Fruit fly (Drosophila melanogaster) whole organism, adult: ENCODE measurements around the gene CG34331.
A peak's percentile ranks its signal among the peaks of the same experiment; 100 is the strongest.

ENCODE experiments used
- CG11617 ChIP-seq: fragments of 200-800 bp; sonication (Bioruptor generic); optimal IDR thresholded peaks from 2 replicates; lab custom pipeline; 2017; ENCODE audit warnings: mild to moderate bottlenecking, missing biosample characterization, missing genetic modification reagents, missing genetic modification characterization
- CG12768 ChIP-seq: fragments of 200-800 bp; sonication (Bioruptor generic); optimal IDR thresholded peaks from 2 replicates; lab custom pipeline; 2017; ENCODE audit warnings: missing biosample characterization, missing genetic modification characterization, mild to moderate bottlenecking, moderate library complexity, missing genetic modification reagents
- CG14711 ChIP-seq: fragments of 200-800 bp; sonication (Bioruptor generic); optimal IDR thresholded peaks from 2 replicates; lab custom pipeline; 2018; ENCODE audit warnings: missing biosample characterization, mild to moderate bottlenecking, missing genetic modification characterization, moderate library complexity
- CG1620 ChIP-seq: fragments of 200-800 bp; sonication (Bioruptor generic); optimal IDR thresholded peaks from 2 replicates; lab custom pipeline; 2016; ENCODE audit warnings: missing biosample characterization, missing genetic modification characterization
- CG33017 ChIP-seq: fragments of 200-800 bp; sonication (Bioruptor generic); optimal IDR thresholded peaks from 2 replicates; lab custom pipeline; 2018; ENCODE audit warnings: missing biosample characterization, mild to moderate bottlenecking, missing genetic modification characterization, moderate library complexity
- CG5204 ChIP-seq: fragments of 200-800 bp; sonication (Bioruptor generic); optimal IDR thresholded peaks from 2 replicates; lab custom pipeline; 2016; ENCODE audit warnings: missing biosample characterization, missing genetic modification characterization
- CG7045 ChIP-seq: fragments of 200-800 bp; sonication (Bioruptor generic); optimal IDR thresholded peaks from 2 replicates; lab custom pipeline; 2017; ENCODE audit warnings: missing biosample characterization, mild to moderate bottlenecking, missing genetic modification characterization
- CG7101 ChIP-seq: fragments of 200-800 bp; sonication (Bioruptor generic); optimal IDR thresholded peaks from 2 replicates; lab custom pipeline; 2018; ENCODE audit warnings: missing biosample characterization, mild to moderate bottlenecking, missing genetic modification characterization, moderate library complexity
- Clk ChIP-seq: fragments of 200-800 bp; sonication (Bioruptor generic); optimal IDR thresholded peaks from 2 replicates; lab custom pipeline; 2017; ENCODE audit warnings: missing biosample characterization, missing genetic modification characterization
- Crg-1 ChIP-seq: fragments of 200-800 bp; sonication (Bioruptor generic); optimal IDR thresholded peaks from 2 replicates; lab custom pipeline; 2016; ENCODE audit warnings: missing biosample characterization, missing genetic modification characterization
- Hr96 ChIP-seq: fragments of 200-800 bp; sonication (Bioruptor generic); optimal IDR thresholded peaks from 2 replicates; lab custom pipeline; 2016; ENCODE audit warnings: missing biosample characterization, missing genetic modification characterization
- Mnt ChIP-seq: fragments of 200-800 bp; sonication (Bioruptor generic); optimal IDR thresholded peaks from 2 replicates; lab custom pipeline; 2016; ENCODE audit warnings: missing biosample characterization, mild to moderate bottlenecking, missing genetic modification characterization
- bab1 ChIP-seq: fragments of 200-800 bp; sonication (Bioruptor generic); optimal IDR thresholded peaks from 3 replicates; lab custom pipeline; 2019; ENCODE audit warnings: missing biosample characterization, mild to moderate bottlenecking, missing genetic modification characterization, moderate library complexity
- cic ChIP-seq: fragments of 200-800 bp; sonication (Bioruptor generic); optimal IDR thresholded peaks from 2 replicates; lab custom pipeline; 2017; ENCODE audit warnings: missing biosample characterization, mild to moderate bottlenecking, missing genetic modification characterization, moderate library complexity
- cnc ChIP-seq, 2 experiments: fragments of >200 bp; optimal IDR thresholded peaks; 2 replicates each; lab custom pipeline; 2017
- kay ChIP-seq: fragments of 200-800 bp; sonication (Bioruptor generic); peaks from one replicate; lab custom pipeline; 2016; ENCODE audit warnings: missing biosample characterization, missing genetic modification characterization, borderline replicate concordance
- ovo ChIP-seq: fragments of 200-800 bp; sonication (Bioruptor generic); optimal IDR thresholded peaks from 2 replicates; lab custom pipeline; 2016; ENCODE audit warnings: missing biosample characterization, missing genetic modification characterization
- pad ChIP-seq: fragments of 200-800 bp; sonication (Bioruptor generic); optimal IDR thresholded peaks from 3 replicates; lab custom pipeline; 2017; ENCODE audit warnings: missing biosample characterization, missing genetic modification characterization, mild to moderate bottlenecking, moderate library complexity, missing genetic modification reagents
- tj ChIP-seq: fragments of 200-800 bp; sonication (Bioruptor generic); optimal IDR thresholded peaks from 3 replicates; lab custom pipeline; 2017; ENCODE audit warnings: missing biosample characterization, mild to moderate bottlenecking, missing genetic modification characterization, moderate library complexity
- toe ChIP-seq: fragments of 200-800 bp; sonication (Bioruptor generic); optimal IDR thresholded peaks from 2 replicates; lab custom pipeline; 2016; ENCODE audit warnings: missing biosample characterization, missing genetic modification characterization

Gene CG34331

DNA sequence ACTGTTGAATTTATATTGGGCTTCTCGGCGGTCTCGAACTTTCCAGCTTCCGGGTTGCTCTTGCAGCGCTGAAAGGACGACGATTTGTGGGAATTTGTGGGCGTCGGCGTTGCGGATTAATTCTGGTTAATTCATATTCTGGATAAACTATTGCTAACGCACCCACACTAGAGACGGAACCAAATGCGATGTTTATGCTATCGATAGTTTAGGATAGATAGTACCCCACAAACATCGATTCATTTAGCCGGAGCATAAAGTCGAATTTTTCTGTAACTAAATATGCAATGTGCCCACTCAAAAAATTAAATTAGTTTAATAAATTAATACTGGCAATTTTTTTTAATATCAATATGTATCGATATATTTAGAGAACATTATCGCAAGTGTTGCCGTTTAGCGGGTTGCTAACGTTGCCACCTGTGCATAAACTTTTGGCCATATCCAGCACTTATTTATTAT, 37.5 kb downstream of the CG34331 start, which contains the start of gene Rab35:
Gene Rab35 (minus strand): TSS at position 194 of the 462 bp plus-strand sequence.
- no peak for TF ChIP-seq Clk (GFP tag; lab: Kevin White, UChicago)
- TF ChIP-seq cnc (optimal IDR thresholded peaks at IDR 0.05; lab: Kevin White, UChicago): no peak
- TF ChIP-seq Hr96 (GFP tag; lab: Kevin White, UChicago): no peak
- peak; percentile 74 for TF ChIP-seq CG1620
- TF ChIP-seq pad (GFP tag; lab: Kevin White, UChicago): peak; percentile 35
- TF ChIP-seq CG7045 (GFP tag; lab: Kevin White, UChicago): no peak
- TF ChIP-seq CG12768 (GFP tag; lab: Kevin White, UChicago): no peak
- TF ChIP-seq CG5204: peak; percentile 17
- TF ChIP-seq Mnt (GFP tag; lab: Kevin White, UChicago): peak; percentile 14
- no peak for TF ChIP-seq kay (GFP tag; lab: Kevin White, UChicago)
- no peak for TF ChIP-seq CG33017 (tag; lab: Kevin White, UChicago)
- TF ChIP-seq tj (GFP tag; lab: Kevin White, UChicago): no peak
- peak; percentile 30 for TF ChIP-seq Crg-1
- TF ChIP-seq ovo: no peak
- peak; percentile 9 for TF ChIP-seq CG14711 (tag; lab: Kevin White, UChicago)
- TF ChIP-seq bab1 (GFP tag; lab: Kevin White, UChicago): peak; percentile 2
- TF ChIP-seq CG11617 (GFP tag; lab: Kevin White, UChicago): no peak
- TF ChIP-seq toe (GFP tag; lab: Kevin White, UChicago): peak; percentile 50
- no peak for TF ChIP-seq cic (GFP tag; lab: Kevin White, UChicago)
- peak; percentile 5 for TF ChIP-seq CG7101 (tag; lab: Kevin White, UChicago)

DNA sequence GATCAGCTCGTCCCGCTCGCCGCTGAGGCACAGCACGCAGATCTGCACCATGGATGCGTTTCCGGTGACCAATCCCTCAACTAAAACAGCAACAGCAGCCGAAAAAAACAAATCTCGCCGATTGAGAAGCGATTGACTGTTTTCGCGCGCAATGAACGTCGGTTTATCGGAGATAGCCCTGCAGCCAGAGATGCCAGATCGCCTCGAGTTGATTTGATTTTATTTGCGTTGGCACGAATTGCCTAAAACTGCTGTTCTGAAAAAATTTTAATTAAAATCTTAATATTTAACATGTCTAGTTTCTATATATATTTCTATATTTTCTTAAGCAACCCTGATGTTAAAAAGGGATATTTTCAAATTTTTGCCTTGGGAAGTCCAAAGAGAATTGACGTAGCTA, 40.3 kb downstream of the CG34331 start:
- no peak for TF ChIP-seq CG7045 (GFP tag; lab: Kevin White, UChicago)
- TF ChIP-seq Hr96 (GFP tag; lab: Kevin White, UChicago): no peak
- no peak for TF ChIP-seq cic (GFP tag; lab: Kevin White, UChicago)
- no peak for TF ChIP-seq Mnt (GFP tag; lab: Kevin White, UChicago)
- no peak for TF ChIP-seq cnc (optimal IDR thresholded peaks at IDR 0.05; lab: Kevin White, UChicago)

DNA sequence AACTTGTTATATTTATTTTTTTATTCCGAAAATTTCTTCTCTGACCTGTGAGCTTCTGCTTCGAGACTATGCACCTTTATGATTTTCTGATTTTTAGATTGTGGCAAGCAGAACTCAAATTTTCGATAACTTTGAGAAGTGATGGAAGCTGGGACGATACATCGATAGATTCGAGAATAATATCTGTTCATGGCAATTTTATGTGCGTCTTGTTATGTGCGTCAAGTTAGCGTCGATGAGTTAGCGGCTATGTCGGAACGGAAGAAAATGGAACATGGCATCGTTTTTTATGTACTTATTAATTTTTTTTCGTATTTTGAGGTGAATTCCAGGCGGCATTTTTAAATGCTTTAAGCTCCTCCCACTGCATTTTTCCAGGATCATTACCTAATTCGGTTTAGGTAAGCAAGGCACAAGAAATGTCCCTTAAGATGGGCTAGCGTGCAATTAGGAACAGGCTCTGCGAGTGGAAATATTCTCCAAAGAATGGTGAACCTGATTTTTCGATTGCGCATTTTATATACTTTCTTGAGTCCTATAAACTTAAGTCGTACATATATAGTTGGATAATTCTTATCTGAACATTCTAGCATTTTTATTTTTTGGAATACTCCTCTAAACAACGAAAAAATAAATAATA, 43.6 kb downstream of the CG34331 start, which contains the start of gene Phf7:
Gene Phf7 (minus strand): TSS at position 58 of the 640 bp plus-strand sequence.
- TF ChIP-seq Hr96 (GFP tag; lab: Kevin White, UChicago): no peak
- no peak for TF ChIP-seq CG14711 (tag; lab: Kevin White, UChicago)
- no peak for TF ChIP-seq tj (GFP tag; lab: Kevin White, UChicago)
- no peak for TF ChIP-seq Mnt (GFP tag; lab: Kevin White, UChicago)
- no peak for TF ChIP-seq cnc (optimal IDR thresholded peaks at IDR 0.05; lab: Kevin White, UChicago)
- no peak for TF ChIP-seq pad (GFP tag; lab: Kevin White, UChicago)
- TF ChIP-seq CG11617 (GFP tag; lab: Kevin White, UChicago): no peak
- no peak for TF ChIP-seq Crg-1
- TF ChIP-seq Clk (GFP tag; lab: Kevin White, UChicago): no peak
- TF ChIP-seq CG12768 (GFP tag; lab: Kevin White, UChicago): no peak
- no peak for TF ChIP-seq kay (GFP tag; lab: Kevin White, UChicago)
- no peak for TF ChIP-seq toe (GFP tag; lab: Kevin White, UChicago)
- no peak for TF ChIP-seq cic (GFP tag; lab: Kevin White, UChicago)

DNA sequence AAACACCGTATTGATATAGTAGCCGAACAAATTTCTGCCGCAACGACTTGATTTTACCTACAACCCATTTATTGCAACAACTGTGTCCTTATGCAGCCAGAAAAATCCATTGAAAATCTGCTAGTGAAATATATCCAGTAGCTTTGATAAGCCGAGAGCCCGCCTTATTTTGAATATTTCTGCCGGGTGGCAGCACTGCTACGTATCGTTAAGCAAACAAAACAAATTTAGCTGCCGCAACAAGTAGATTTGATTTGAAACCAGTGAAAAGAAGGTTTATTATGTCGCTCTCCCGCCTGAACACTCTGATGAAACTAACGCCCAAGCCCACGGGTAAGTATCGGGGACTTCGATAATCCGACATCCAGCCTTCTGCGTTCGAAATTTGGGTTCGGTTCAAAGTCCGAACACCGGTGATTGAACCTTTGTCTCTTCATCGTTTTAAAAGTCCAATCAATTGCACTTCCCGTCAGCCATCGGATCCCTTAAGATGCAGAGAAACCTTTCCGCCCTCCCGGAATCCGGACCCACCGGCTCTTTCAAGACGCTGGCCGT, 44.3 kb downstream of the CG34331 start, which contains the start of gene CG9577:
Gene CG9577 (plus strand): TSS at position 190 of the 555 bp plus-strand sequence.
- peak; percentile 9 for TF ChIP-seq bab1 (GFP tag; lab: Kevin White, UChicago)
- TF ChIP-seq Hr96 (GFP tag; lab: Kevin White, UChicago): peak; percentile 9
- no peak for TF ChIP-seq CG11617 (GFP tag; lab: Kevin White, UChicago)
- TF ChIP-seq CG14711 (tag; lab: Kevin White, UChicago): no peak
- TF ChIP-seq CG12768 (GFP tag; lab: Kevin White, UChicago): peak; percentile 47

DNA sequence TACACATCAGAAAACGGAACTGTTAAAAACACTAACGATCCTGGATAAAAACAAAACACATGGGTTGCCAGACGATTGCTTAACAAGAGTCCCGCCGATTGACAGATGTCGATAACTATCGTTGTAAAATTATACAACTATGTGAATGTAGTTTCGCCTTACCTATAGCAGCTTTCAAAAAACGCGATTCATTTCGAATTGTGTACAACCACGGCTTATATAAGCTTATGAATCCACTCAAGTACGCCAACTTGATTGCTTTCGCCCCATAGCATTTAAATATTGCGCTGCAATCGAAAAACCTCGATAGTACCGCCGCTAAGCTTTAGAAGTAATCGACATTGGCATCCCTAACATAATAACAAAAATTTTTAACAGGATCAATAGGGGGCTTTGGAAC, 47.6 kb downstream of the CG34331 start, which contains the start of the genes CG9581 and CG9578:
Gene CG9581 (minus strand): TSS at position 84 of the 400 bp plus-strand sequence.
Gene CG9578 (plus strand): TSS at position 325 of the 400 bp plus-strand sequence.
- TF ChIP-seq Clk (GFP tag; lab: Kevin White, UChicago): no peak
- TF ChIP-seq pad (GFP tag; lab: Kevin White, UChicago): no peak
- peak; percentile 35 for TF ChIP-seq CG11617 (GFP tag; lab: Kevin White, UChicago)
- no peak for TF ChIP-seq cic (GFP tag; lab: Kevin White, UChicago)
- TF ChIP-seq toe (GFP tag; lab: Kevin White, UChicago): peak; percentile 76
- TF ChIP-seq Crg-1: peak; percentile 74
- TF ChIP-seq tj (GFP tag; lab: Kevin White, UChicago): no peak
- TF ChIP-seq CG5204: peak; percentile 24
- peak; percentile 25 for TF ChIP-seq CG7101 (tag; lab: Kevin White, UChicago)
- TF ChIP-seq CG1620: peak; percentile 60
- TF ChIP-seq kay (GFP tag; lab: Kevin White, UChicago): no peak
- peak; percentile 36 for TF ChIP-seq CG14711 (tag; lab: Kevin White, UChicago)
- TF ChIP-seq cnc (optimal IDR thresholded peaks at IDR 0.05; lab: Kevin White, UChicago): no peak
- peak; percentile 25 for TF ChIP-seq CG12768 (GFP tag; lab: Kevin White, UChicago)
- peak; percentile 63 for TF ChIP-seq Mnt (GFP tag; lab: Kevin White, UChicago)
- TF ChIP-seq bab1 (GFP tag; lab: Kevin White, UChicago): peak; percentile 63
- TF ChIP-seq CG33017 (tag; lab: Kevin White, UChicago): no peak
- TF ChIP-seq ovo: peak; percentile 22
- no peak for TF ChIP-seq CG7045 (GFP tag; lab: Kevin White, UChicago)
- TF ChIP-seq Hr96 (GFP tag; lab: Kevin White, UChicago): peak; percentile 57
